Fruit fly (Drosophila melanogaster) whole organism, embryonic: ENCODE measurements around the gene mib2.
A peak's percentile ranks its signal among the peaks of the same experiment; 100 is the strongest.

ENCODE experiments used
- Bgb ChIP-seq: fragments of 200-800 bp; sonication (Bioruptor generic); IDR thresholded peaks from 2 replicates; pipeline ENCODE4 v1.3.6; 2022; ENCODE audit warnings: missing biosample characterization, missing genetic modification characterization; ENCODE audit not compliant: partially characterized antibody
- CG10147 ChIP-seq: fragments of 200-800 bp; sonication (Bioruptor generic); optimal IDR thresholded peaks from 2 replicates; lab custom pipeline; 2019; ENCODE audit warnings: missing biosample characterization, mild to moderate bottlenecking, missing genetic modification characterization, moderate library complexity
- CG10366 ChIP-seq: fragments of 200-800 bp; sonication (Bioruptor generic); IDR thresholded peaks from 2 replicates; pipeline ENCODE4 v1.3.6; 2022; ENCODE audit warnings: missing biosample characterization, missing genetic modification characterization
- CG10462 ChIP-seq: fragments of 200-800 bp; sonication (Bioruptor generic); optimal IDR thresholded peaks from 2 replicates; lab custom pipeline; 2016; ENCODE audit warnings: missing biosample characterization, missing genetic modification characterization
- CG11504 ChIP-seq: fragments of 200-800 bp; sonication (Bioruptor generic); optimal IDR thresholded peaks from 3 replicates; lab custom pipeline; 2019; ENCODE audit warnings: missing biosample characterization, mild to moderate bottlenecking, missing genetic modification characterization, moderate library complexity
- CG12219 ChIP-seq: fragments of 200-800 bp; sonication (Bioruptor generic); optimal IDR thresholded peaks from 3 replicates; lab custom pipeline; 2018; ENCODE audit warnings: missing biosample characterization, mild to moderate bottlenecking, missing genetic modification characterization
- CG1233 ChIP-seq: fragments of 200-800 bp; sonication (Bioruptor generic); optimal IDR thresholded peaks from 4 replicates; lab custom pipeline; 2018; ENCODE audit warnings: missing biosample characterization, mild to moderate bottlenecking, missing genetic modification characterization
- CG12942 ChIP-seq: fragments of 200-800 bp; sonication (Bioruptor generic); optimal IDR thresholded peaks from 3 replicates; lab custom pipeline; 2016; ENCODE audit warnings: missing biosample characterization, missing genetic modification characterization
- CG14860 ChIP-seq: fragments of 200-800 bp; sonication (Bioruptor generic); IDR thresholded peaks from 3 replicates; pipeline ENCODE4 v1.3.6; 2022; ENCODE audit warnings: missing biosample characterization, missing genetic modification characterization; ENCODE audit not compliant: partially characterized antibody
- CG15514 ChIP-seq: fragments of 200-800 bp; sonication (Bioruptor generic); optimal IDR thresholded peaks from 3 replicates; lab custom pipeline; 2017; ENCODE audit warnings: missing biosample characterization, missing genetic modification characterization, mild to moderate bottlenecking, moderate library complexity, missing genetic modification reagents
- CG16779 ChIP-seq: fragments of 200-800 bp; sonication (Bioruptor generic); IDR thresholded peaks from 2 replicates; pipeline ENCODE4 v1.3.6; 2022; ENCODE audit warnings: missing biosample characterization, missing genetic modification characterization
- CG1792 ChIP-seq: fragments of 200-800 bp; sonication (Bioruptor generic); optimal IDR thresholded peaks from 2 replicates; lab custom pipeline; 2016; ENCODE audit warnings: missing biosample characterization, missing genetic modification characterization
- CG2889 ChIP-seq: fragments of 200-800 bp; sonication (Bioruptor generic); IDR thresholded peaks from 3 replicates; pipeline ENCODE4 v1.3.6; 2022; ENCODE audit warnings: missing biosample characterization, missing genetic modification characterization
- CG31365 ChIP-seq: fragments of 200-800 bp; sonication (Bioruptor generic); optimal IDR thresholded peaks from 2 replicates; lab custom pipeline; 2018; ENCODE audit warnings: missing biosample characterization, mild to moderate bottlenecking, missing genetic modification characterization
- CG6791 ChIP-seq: fragments of 200-800 bp; sonication (Bioruptor generic); IDR thresholded peaks from 3 replicates; pipeline ENCODE4 v1.3.6; 2022; ENCODE audit warnings: missing biosample characterization, missing genetic modification characterization; ENCODE audit not compliant: partially characterized antibody
- Chrac-16 ChIP-seq: fragments of 200-800 bp; sonication (Bioruptor generic); optimal IDR thresholded peaks from 3 replicates; lab custom pipeline; 2016; ENCODE audit warnings: missing biosample characterization, missing genetic modification characterization
- D19A ChIP-seq: fragments of 200-800 bp; optimal IDR thresholded peaks from 3 replicates; lab custom pipeline; 2019; ENCODE audit warnings: missing biosample characterization, mild to moderate bottlenecking, missing genetic modification characterization, moderate library complexity
- Dll ChIP-seq: fragments of 200-800 bp; sonication (Bioruptor generic); IDR thresholded peaks from 4 replicates; pipeline ENCODE4 v1.3.6; 2022; ENCODE audit warnings: missing biosample characterization, missing genetic modification characterization; ENCODE audit not compliant: partially characterized antibody
- E2f2 ChIP-seq: fragments of 200-800 bp; sonication (Bioruptor generic); IDR thresholded peaks from 2 replicates; pipeline ENCODE4 v1.3.6; 2022; ENCODE audit warnings: missing biosample characterization, missing genetic modification characterization
- Eip74EF ChIP-seq, 2 experiments: fragments of 200-800 bp in 1 of 2; fragments of >200 bp in 1 of 2; sonication (Bioruptor generic) in 1 of 2; optimal IDR thresholded peaks; 2 replicates each; lab custom pipeline; 2017 to 2019; ENCODE audit warnings: missing biosample characterization in 2 of 2, missing genetic modification characterization in 2 of 2, mild to moderate bottlenecking in 1 of 2, moderate library complexity in 1 of 2
- Hr3 ChIP-seq: fragments of 200-800 bp; sonication (Bioruptor generic); optimal IDR thresholded peaks from 3 replicates; lab custom pipeline; 2016; ENCODE audit warnings: missing biosample characterization, missing genetic modification characterization
- Hsf ChIP-seq: fragments of 200-800 bp; sonication (Bioruptor generic); optimal IDR thresholded peaks from 3 replicates; lab custom pipeline; 2016; ENCODE audit warnings: missing biosample characterization, missing genetic modification characterization
- Lpt ChIP-seq: fragments of >200 bp; optimal IDR thresholded peaks from 2 replicates; lab custom pipeline; 2018; ENCODE audit warnings: missing biosample characterization, missing genetic modification characterization
- Ptx1 ChIP-seq: fragments of 200-800 bp; sonication (Bioruptor generic); IDR thresholded peaks from 2 replicates; pipeline ENCODE4 v1.3.6; 2022; ENCODE audit warnings: missing biosample characterization, missing genetic modification characterization
- ab ChIP-seq: fragments of 200-800 bp; sonication (Bioruptor generic); optimal IDR thresholded peaks from 2 replicates; lab custom pipeline; 2016; ENCODE audit warnings: missing biosample characterization, missing genetic modification characterization
- amos ChIP-seq: fragments of 200-800 bp; sonication (Bioruptor generic); IDR thresholded peaks from 2 replicates; pipeline ENCODE4 v1.3.6; 2022; ENCODE audit warnings: missing biosample characterization, missing genetic modification characterization; ENCODE audit not compliant: partially characterized antibody
- bbx ChIP-seq: fragments of 200-800 bp; sonication (Bioruptor generic); IDR thresholded peaks from 2 replicates; pipeline ENCODE4 v1.3.6; 2022; ENCODE audit warnings: missing biosample characterization, missing genetic modification characterization; ENCODE audit not compliant: partially characterized antibody
- bsh ChIP-seq, 2 experiments: fragments of 200-800 bp; sonication (Bioruptor generic); optimal IDR thresholded peaks; 2 replicates each; lab custom pipeline; 2017 to 2018; ENCODE audit warnings: mild to moderate bottlenecking in 2 of 2, missing biosample characterization in 2 of 2, missing genetic modification characterization in 2 of 2, moderate library complexity in 1 of 2
- chif ChIP-seq, 2 experiments: fragments of 200-800 bp; sonication (Bioruptor generic); optimal IDR thresholded peaks; 3 replicates each; lab custom pipeline; 2016; ENCODE audit warnings: missing biosample characterization in 2 of 2, missing genetic modification characterization in 2 of 2
- dm ChIP-seq: fragments of 200-800 bp; sonication (Bioruptor generic); optimal IDR thresholded peaks from 3 replicates; lab custom pipeline; 2016; ENCODE audit warnings: missing biosample characterization, missing genetic modification characterization
- dmrt11E ChIP-seq: fragments of 200-800 bp; sonication (Bioruptor generic); optimal IDR thresholded peaks from 3 replicates; lab custom pipeline; 2018; ENCODE audit warnings: missing biosample characterization, mild to moderate bottlenecking, missing genetic modification characterization, moderate library complexity
- gcm ChIP-seq: fragments of 200-800 bp; sonication (Bioruptor generic); optimal IDR thresholded peaks from 2 replicates; lab custom pipeline; 2019; ENCODE audit warnings: missing biosample characterization, mild to moderate bottlenecking, missing genetic modification characterization, moderate library complexity
- gsb ChIP-seq: fragments of 200-800 bp; sonication (Bioruptor generic); IDR thresholded peaks from 2 replicates; pipeline ENCODE4 v1.3.6; 2022; ENCODE audit warnings: missing biosample characterization, missing genetic modification characterization
- hb ChIP-seq: fragments of 200-800 bp; sonication (Bioruptor generic); IDR thresholded peaks from 3 replicates; pipeline ENCODE4 v1.3.6; 2022; ENCODE audit warnings: missing biosample characterization, missing genetic modification characterization; ENCODE audit not compliant: partially characterized antibody
- hbn ChIP-seq: fragments of 200-800 bp; sonication (Bioruptor generic); IDR thresholded peaks from 2 replicates; pipeline ENCODE4 v1.3.6; 2022; ENCODE audit warnings: missing biosample characterization, missing genetic modification characterization; ENCODE audit not compliant: partially characterized antibody
- inv ChIP-seq: fragments of 200-800 bp; sonication (Bioruptor generic); IDR thresholded peaks from 2 replicates; pipeline ENCODE4 v1.3.6; 2022; ENCODE audit warnings: missing biosample characterization, missing genetic modification characterization; ENCODE audit not compliant: partially characterized antibody
- lmd ChIP-seq: fragments of 200-800 bp; sonication (Bioruptor generic); IDR thresholded peaks from 2 replicates; pipeline ENCODE4 v1.3.6; 2022; ENCODE audit warnings: missing biosample characterization, missing genetic modification characterization
- nerfin-1 ChIP-seq: fragments of 200-800 bp; sonication (Bioruptor generic); optimal IDR thresholded peaks from 3 replicates; lab custom pipeline; 2019; ENCODE audit warnings: missing biosample characterization, mild to moderate bottlenecking, missing genetic modification characterization, moderate library complexity
- pnt ChIP-seq: fragments of 200-800 bp; sonication (Bioruptor generic); optimal IDR thresholded peaks from 3 replicates; lab custom pipeline; 2016; ENCODE audit warnings: missing biosample characterization, missing genetic modification characterization
- pzg ChIP-seq: fragments of 200-800 bp; sonication (Bioruptor generic); optimal IDR thresholded peaks from 3 replicates; lab custom pipeline; 2018; ENCODE audit warnings: missing biosample characterization, mild to moderate bottlenecking, missing genetic modification characterization, moderate library complexity
- run ChIP-seq: fragments of 200-800 bp; sonication (Bioruptor generic); optimal IDR thresholded peaks from 3 replicates; lab custom pipeline; 2018; ENCODE audit warnings: missing biosample characterization, mild to moderate bottlenecking, missing genetic modification characterization
- stwl ChIP-seq: fragments of 200-800 bp; sonication (Bioruptor generic); optimal IDR thresholded peaks from 3 replicates; lab custom pipeline; 2018; ENCODE audit warnings: missing biosample characterization, mild to moderate bottlenecking, missing genetic modification characterization, moderate library complexity
- tna ChIP-seq: fragments of 200-800 bp; sonication (Bioruptor generic); IDR thresholded peaks from 2 replicates; pipeline ENCODE4 v1.3.6; 2022; ENCODE audit warnings: missing biosample characterization, missing genetic modification characterization; ENCODE audit not compliant: partially characterized antibody
- unc-4 ChIP-seq: fragments of 200-800 bp; sonication (Bioruptor generic); IDR thresholded peaks from 2 replicates; pipeline ENCODE4 v1.3.6; 2022; ENCODE audit warnings: missing biosample characterization, missing genetic modification characterization; ENCODE audit not compliant: partially characterized antibody
- vnd ChIP-seq: fragments of 200-800 bp; sonication (Bioruptor generic); IDR thresholded peaks from 3 replicates; pipeline ENCODE4 v1.3.6; 2022; ENCODE audit warnings: missing biosample characterization, missing genetic modification characterization; ENCODE audit not compliant: partially characterized antibody
- wor ChIP-seq: fragments of 200-800 bp; sonication (Bioruptor generic); IDR thresholded peaks from 2 replicates; pipeline ENCODE4 v1.3.6; 2022; ENCODE audit warnings: missing biosample characterization, missing genetic modification characterization
- z ChIP-seq: fragments of 200-800 bp; sonication (Bioruptor generic); IDR thresholded peaks from 3 replicates; pipeline ENCODE4 v1.3.6; 2022; ENCODE audit warnings: missing biosample characterization, missing genetic modification characterization

mib2 gene

dm6 chr2L:19058916-19059315 lies 24.7 kb downstream of the mib2 start, which contains the start of gene Phlpp (continued):
- TF ChIP-seq gcm (GFP tag; lab: Kevin White, UChicago) (peak; percentile 8), chif (GFP tag; optimal IDR thresholded peaks at IDR 0.05; lab: Kevin White, UChicago) (peak in 1 of 2 experiments; percentile 14), dmrt11E (tag; lab: Kevin White, UChicago) (peak; percentile 59), CG1233 (GFP tag; lab: Kevin White, UChicago) (peak; percentile 31), z (GFP tag; lab: Robert Waterston, UW) (peak; percentile 57; the same call in 1 of the 3 replicates), D19A (tag; lab: Kevin White, UChicago) (no peak), bsh (GFP tag; optimal IDR thresholded peaks at IDR 0.05; lab: Kevin White, UChicago) (peak in 1 of 2 experiments; percentile 47), stwl (tag; lab: Kevin White, UChicago) (peak; percentile 2), pnt (GFP tag; lab: Kevin White, UChicago) (peak; percentile 8), CG31365 (tag; lab: Kevin White, UChicago) (no peak), Hr3 (GFP tag; lab: Kevin White, UChicago) (peak; percentile 4)

DNA sequence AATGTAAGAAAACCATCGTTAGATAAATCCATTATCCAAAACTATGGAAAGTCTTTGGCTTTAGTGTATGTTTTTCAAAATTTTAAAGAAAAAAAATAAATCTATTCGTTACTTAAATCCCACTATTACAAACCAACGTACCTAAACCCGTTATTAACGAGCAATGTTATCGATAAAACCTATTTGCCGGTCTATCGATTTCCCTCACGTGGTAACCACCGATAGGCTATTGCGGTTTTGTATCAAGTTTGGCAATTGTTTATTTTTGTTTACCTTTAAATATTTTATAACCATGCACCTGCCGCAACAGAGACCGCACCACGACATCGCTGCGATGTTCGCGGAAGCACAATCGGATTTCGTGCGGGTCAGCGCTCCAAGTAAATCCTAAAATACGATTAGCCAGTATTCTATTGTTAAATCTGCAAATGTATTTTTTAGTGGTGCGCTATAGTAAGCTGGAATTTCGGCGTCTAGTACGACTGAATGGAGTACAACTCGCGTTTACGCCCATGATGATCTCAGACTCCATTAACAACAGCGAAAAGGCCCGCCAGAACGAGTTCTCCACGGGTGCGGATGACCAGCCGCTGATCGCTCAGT lies 28.9 kb downstream of the mib2 start, which contains the start of gene Dus4:
Gene Dus4, plus strand, starts transcription at position 206 of the 603 bp plus-strand sequence.
- TF ChIP-seq ab (no peak), CG15514 (no peak), CG1792 (no peak), CG14860 (GFP tag; lab: Robert Waterston, UW) (peak; percentile 88), wor (GFP tag; lab: Robert Waterston, UW) (no peak), Bgb (GFP tag; lab: Robert Waterston, UW) (peak; percentile 87), Lpt (GFP tag; lab: Kevin White, UChicago) (no peak), bbx (peak; percentile 95), CG10147 (GFP tag; lab: Kevin White, UChicago) (no peak), Eip74EF (GFP tag; optimal IDR thresholded peaks at IDR 0.05; lab: Kevin White, UChicago) (no peak), dm (GFP tag; lab: Kevin White, UChicago) (peak; percentile 44), CG2889 (GFP tag; lab: Robert Waterston, UW) (no peak), lmd (no peak), hbn (GFP tag; lab: Robert Waterston, UW) (peak; percentile 76), nerfin-1 (tag; lab: Kevin White, UChicago) (no peak), vnd (peak; percentile 85), Ptx1 (GFP tag; lab: Robert Waterston, UW) (no peak), hb (GFP tag; lab: Robert Waterston, UW) (peak; percentile 93), unc-4 (GFP tag; lab: Robert Waterston, UW) (peak; percentile 70), Hsf (GFP tag; lab: Kevin White, UChicago) (no peak), CG6791 (peak; percentile 92), inv (GFP tag; lab: Robert Waterston, UW) (peak; percentile 65), CG12219 (GFP tag; lab: Kevin White, UChicago) (no peak), CG10462 (GFP tag; lab: Kevin White, UChicago) (no peak), Dll (GFP tag; lab: Robert Waterston, UW) (peak; percentile 83), CG11504 (tag; lab: Kevin White, UChicago) (peak; percentile 8), run (tag; lab: Kevin White, UChicago) (peak; percentile 53), pzg (peak; percentile 28), E2f2 (peak; percentile 57), CG16779 (no peak), Chrac-16 (GFP tag; lab: Kevin White, UChicago) (no peak), tna (peak; percentile 97), CG10366 (GFP tag; lab: Robert Waterston, UW) (no peak), amos (GFP tag; lab: Robert Waterston, UW) (peak; percentile 82; the same call in 1 of the 2 replicates), gsb (GFP tag; lab: Robert Waterston, UW) (no peak), CG12942 (GFP tag; lab: Kevin White, UChicago) (no peak)
